Worm (Caenorhabditis elegans): Measurements from ENCODE around the gene sedl-1.

- TF ChIP-seq lin-35 (GFP tag; optimal IDR thresholded peaks at IDR 0.05) = no peak
- TF ChIP-seq pax-3 (tag; optimal IDR thresholded peaks at IDR 0.05) = no peak
- TF ChIP-seq nhr-237 (tag; optimal IDR thresholded peaks at IDR 0.05) = no peak
- TF ChIP-seq alr-1 (tag; optimal IDR thresholded peaks at IDR 0.05; ENCODE audit: borderline replicate concordance) = no peak
- no peak for TF ChIP-seq pqm-1 (tag; optimal IDR thresholded peaks at IDR 0.05)
- no peak for TF ChIP-seq ceh-82 (tag; optimal IDR thresholded peaks at IDR 0.05)
- TF ChIP-seq ama-1 (optimal IDR thresholded peaks at IDR 0.05) = no peak
- TF ChIP-seq blmp-1 (tag; optimal IDR thresholded peaks at IDR 0.05) = no peak
- TF ChIP-seq ces-1 (GFP tag; optimal IDR thresholded peaks at IDR 0.05) = no peak
- TF ChIP-seq aly-2 (tag; optimal IDR thresholded peaks at IDR 0.05) = no peak
- TF ChIP-seq lin-14 (GFP tag; optimal IDR thresholded peaks at IDR 0.05) = no peak
- no peak for TF ChIP-seq nhr-12 (tag; optimal IDR thresholded peaks at IDR 0.05)
Observed at ce11 chrX:1480564-1480963, 40.5 kb upstream of the sedl-1 start.
